Worm (Caenorhabditis elegans) whole organism, L4 larva: ENCODE results near the gene C30B5.2.

Source experiments
- F26F4.8 ChIP-seq: fragments of 200-800 bp; sonication (Bioruptor generic); conservative IDR thresholded peaks from 2 replicates; pipeline ENCODE4 v1.3.6; 2022; ENCODE audit warnings: missing genetic modification characterization, missing compliant biosample characterization
- F37D6.2 ChIP-seq: sonication (generic microtip); optimal IDR thresholded peaks from 2 replicates; lab custom pipeline; 2016; ENCODE audit warnings: mild to moderate bottlenecking, missing genetic modification characterization, missing compliant biosample characterization
- T20F7.1 ChIP-seq: fragments of 200-800 bp; sonication (Bioruptor generic); optimal IDR thresholded peaks from 2 replicates; lab custom pipeline; 2018; ENCODE audit warnings: mild to moderate bottlenecking, missing genetic modification characterization, missing compliant biosample characterization
- ZK337.2 ChIP-seq: fragments of 200-800 bp; sonication (Bioruptor generic); IDR thresholded peaks from 2 replicates; pipeline ENCODE4 v1.3.6; 2022; ENCODE audit warnings: missing genetic modification reagents, missing genetic modification characterization, missing compliant biosample characterization
- ZK546.5 ChIP-seq, 2 experiments: sonication (generic microtip); optimal IDR thresholded peaks; 2 replicates each; lab custom pipeline; 2017; ENCODE audit warnings: missing biosample characterization in 2 of 2, missing genetic modification characterization in 2 of 2
- aha-1 ChIP-seq: fragments of 150-350 bp; peaks from one replicate; lab custom pipeline; 2014; ENCODE audit warnings: missing biosample characterization, missing genetic modification characterization
- ceh-82 ChIP-seq: sonication (generic microtip); optimal IDR thresholded peaks from 2 replicates; lab custom pipeline; 2017; ENCODE audit warnings: missing biosample characterization, missing genetic modification characterization
- cey-2 ChIP-seq: sonication (generic microtip); optimal IDR thresholded peaks from 3 replicates; lab custom pipeline; 2017; ENCODE audit warnings: missing genetic modification characterization, mild to moderate bottlenecking, missing compliant biosample characterization, antibody characterized with exemption, borderline replicate concordance; ENCODE audit not compliant: insufficient read depth
- daf-19 ChIP-seq: fragments of 200-800 bp; sonication (Bioruptor generic); conservative IDR thresholded peaks from 2 replicates; pipeline ENCODE4 v1.3.6; 2022; ENCODE audit warnings: missing genetic modification characterization, missing compliant biosample characterization
- dmd-6 ChIP-seq: fragments of 200-800 bp; sonication (Bioruptor generic); IDR thresholded peaks from 2 replicates; pipeline ENCODE4 v1.3.6; 2022; ENCODE audit warnings: missing genetic modification reagents, missing genetic modification characterization, missing compliant biosample characterization
- fkh-10 ChIP-seq: fragments of 150-350 bp; optimal IDR thresholded peaks from 2 replicates; lab custom pipeline; 2014; ENCODE audit warnings: missing biosample characterization, missing genetic modification reagents, missing genetic modification characterization
- fos-1 ChIP-seq: fragments of 150-350 bp; optimal IDR thresholded peaks from 2 replicates; lab custom pipeline; 2014; ENCODE audit warnings: missing biosample characterization, missing genetic modification characterization
- hif-1 ChIP-seq, 2 experiments: sonication (generic microtip); optimal IDR thresholded peaks; 2 replicates each; lab custom pipeline; 2016 to 2017; ENCODE audit warnings: missing compliant biosample characterization in 2 of 2, missing genetic modification characterization in 2 of 2, missing genetic modification reagents in 2 of 2, missing genotype in 2 of 2, mild to moderate bottlenecking in 1 of 2
- hlh-11 ChIP-seq: fragments of 200-800 bp; sonication (Bioruptor generic); optimal IDR thresholded peaks from 2 replicates; lab custom pipeline; 2018; ENCODE audit warnings: mild to moderate bottlenecking, missing genetic modification characterization, missing compliant biosample characterization
- jun-1 ChIP-seq: fragments of 150-350 bp; optimal IDR thresholded peaks from 2 replicates; lab custom pipeline; 2014; ENCODE audit warnings: missing biosample characterization, missing genetic modification reagents, missing genetic modification characterization
- lim-7 ChIP-seq: fragments of 200-800 bp; sonication (Bioruptor generic); IDR thresholded peaks from 2 replicates; pipeline ENCODE4 v1.3.6; 2022; ENCODE audit warnings: missing genetic modification characterization, missing compliant biosample characterization
- lin-38 ChIP-seq: fragments of 200-800 bp; sonication (Bioruptor generic); IDR thresholded peaks from 2 replicates; pipeline ENCODE4 v1.3.6; 2022; ENCODE audit warnings: missing genetic modification reagents, missing genetic modification characterization, missing compliant biosample characterization
- lin-39 ChIP-seq: fragments of 150-350 bp; optimal IDR thresholded peaks from 2 replicates; lab custom pipeline; 2014; ENCODE audit warnings: missing biosample characterization, missing genetic modification reagents, missing genetic modification characterization
- lir-3 ChIP-seq: sonication (generic microtip); optimal IDR thresholded peaks from 2 replicates; lab custom pipeline; 2016; ENCODE audit warnings: mild to moderate bottlenecking, missing genetic modification characterization, missing compliant biosample characterization
- nhr-10 ChIP-seq: fragments of 150-350 bp; optimal IDR thresholded peaks from 2 replicates; lab custom pipeline; 2014; ENCODE audit warnings: missing biosample characterization, missing genetic modification characterization
- nhr-25 ChIP-seq: sonication (generic microtip); optimal IDR thresholded peaks from 2 replicates; lab custom pipeline; 2017; ENCODE audit warnings: missing genetic modification characterization, mild to moderate bottlenecking, missing compliant biosample characterization, antibody characterized with exemption, moderate library complexity, borderline replicate concordance; ENCODE audit not compliant: insufficient read depth
- nhr-42 ChIP-seq: fragments of 200-800 bp; sonication (Bioruptor generic); IDR thresholded peaks from 2 replicates; pipeline ENCODE4 v1.3.6; 2022; ENCODE audit warnings: missing genetic modification characterization, missing compliant biosample characterization
- nhr-48 ChIP-seq: sonication (generic microtip); optimal IDR thresholded peaks from 2 replicates; lab custom pipeline; 2016; ENCODE audit warnings: mild to moderate bottlenecking, missing genetic modification characterization, missing compliant biosample characterization
- nhr-76 ChIP-seq: fragments of 150-350 bp; optimal IDR thresholded peaks from 2 replicates; lab custom pipeline; 2014; ENCODE audit warnings: missing biosample characterization, missing genetic modification characterization
- pqm-1 ChIP-seq: sonication (generic microtip); optimal IDR thresholded peaks from 2 replicates; lab custom pipeline; 2017; ENCODE audit warnings: missing biosample characterization, missing genetic modification characterization
- saeg-2 ChIP-seq: fragments of 200-800 bp; sonication (Bioruptor generic); IDR thresholded peaks from 2 replicates; pipeline ENCODE4 v1.3.6; 2022; ENCODE audit warnings: missing genetic modification reagents, missing genetic modification characterization, missing compliant biosample characterization
- spr-3 ChIP-seq: fragments of 200-800 bp; sonication (Bioruptor generic); optimal IDR thresholded peaks from 2 replicates; lab custom pipeline; 2018; ENCODE audit warnings: mild to moderate bottlenecking, missing genetic modification characterization, missing compliant biosample characterization
- tag-97 ChIP-seq: fragments of 200-800 bp; sonication (Bioruptor generic); IDR thresholded peaks from 2 replicates; pipeline ENCODE4 v1.3.6; 2022; ENCODE audit warnings: missing genetic modification characterization, missing compliant biosample characterization
- unc-130 ChIP-seq: sonication (generic microtip); optimal IDR thresholded peaks from 2 replicates; lab custom pipeline; 2016; ENCODE audit warnings: missing genetic modification reagents, missing genetic modification characterization, missing compliant biosample characterization
- zag-1 ChIP-seq: fragments of 150-350 bp; optimal IDR thresholded peaks from 2 replicates; lab custom pipeline; 2014; ENCODE audit warnings: missing biosample characterization, missing genetic modification characterization

Gene C30B5.2

DNA sequence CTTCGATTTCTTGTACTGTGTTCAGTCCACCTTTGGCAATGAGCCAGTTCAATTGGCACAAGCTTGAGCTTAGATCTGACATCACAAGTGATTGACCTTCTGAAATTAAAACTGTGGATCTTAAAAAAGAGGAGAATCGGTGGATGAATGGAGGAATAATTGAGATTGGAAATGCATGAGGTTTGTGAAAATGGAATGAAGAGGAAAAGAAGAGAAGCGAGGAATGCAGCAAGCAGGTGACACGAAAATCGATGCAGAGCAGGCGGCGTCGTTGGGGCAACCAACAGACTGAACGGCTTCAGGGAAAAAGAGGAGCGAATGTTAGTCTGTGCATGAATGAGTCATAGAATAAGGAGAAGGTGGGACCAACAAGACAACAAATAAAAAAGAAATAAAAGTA lies 5.7 kb upstream of the C30B5.2 start, which contains the start of gene fkh-8:
fkh-8 (minus strand) TSS at position 101 of the 400 bp plus-strand sequence.
- no peak for TF ChIP-seq F26F4.8 (GFP tag; lab: Robert Waterston, UW)
- no peak for TF ChIP-seq lir-3 (tag; lab: Kevin White, UChicago)
- TF ChIP-seq tag-97 (GFP tag; lab: Robert Waterston, UW): no peak
- no peak for TF ChIP-seq ZK546.5 (tag; optimal IDR thresholded peaks at IDR 0.05; lab: Kevin White, UChicago)
- TF ChIP-seq aha-1 (tag; lab: Kevin White, UChicago): no peak
- no peak for TF ChIP-seq jun-1 (tag; lab: Kevin White, UChicago)
- TF ChIP-seq hif-1 (tag; optimal IDR thresholded peaks at IDR 0.05; lab: Kevin White, UChicago): no peak
- TF ChIP-seq cey-2 (tag; lab: Kevin White, UChicago): no peak
- TF ChIP-seq fos-1 (tag; lab: Kevin White, UChicago): no peak

DNA sequence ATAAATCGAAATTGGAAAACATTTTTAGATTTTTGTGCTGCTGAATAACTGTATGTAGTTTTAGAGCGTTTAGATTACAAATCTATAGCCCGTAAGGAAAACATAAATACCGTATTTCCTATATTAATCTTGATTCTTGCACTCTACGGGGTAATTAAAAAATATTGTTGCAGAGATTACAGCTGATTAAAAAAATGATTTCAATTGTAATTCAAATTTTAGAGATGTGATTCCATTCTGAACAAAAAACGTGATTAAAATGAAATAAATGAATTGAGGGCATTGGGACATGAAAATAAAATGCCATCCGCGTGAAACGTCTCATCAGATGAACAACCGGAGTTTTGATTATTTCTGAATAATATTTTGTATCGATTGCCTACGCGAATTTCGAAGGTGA lies 4.5 kb upstream of the C30B5.2 start, which contains the start of gene cpb-2:
cpb-2 (plus strand) TSS at position 301 of the 400 bp plus-strand sequence.
- TF ChIP-seq hlh-11 (tag; lab: Kevin White, UChicago): no peak
- peak; percentile 90 for TF ChIP-seq aha-1 (tag; lab: Kevin White, UChicago)
- TF ChIP-seq, all 104 proteins: peak for 1

DNA sequence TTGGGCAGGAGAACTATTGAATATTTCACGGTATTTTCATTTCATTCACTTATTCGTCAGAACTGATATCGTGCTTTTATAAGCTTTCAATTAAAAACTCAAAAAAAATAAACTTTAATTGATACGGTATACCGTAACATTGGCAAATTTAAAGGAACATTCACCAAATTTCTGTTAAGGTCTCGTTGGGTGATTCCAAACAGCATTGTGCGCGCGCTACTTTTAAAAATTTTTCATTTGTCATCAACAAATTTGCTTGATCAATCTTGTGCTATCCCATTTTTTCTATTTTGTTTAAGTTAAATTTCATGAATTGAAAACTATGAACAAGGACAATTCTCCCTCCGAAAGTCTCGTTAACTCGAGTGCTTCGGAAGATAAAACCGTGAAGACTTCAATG lies 1.5 kb downstream of the C30B5.2 start, which contains the start of gene szy-4:
szy-4 (plus strand) TSS at position 229 of the 400 bp plus-strand sequence.
- TF ChIP-seq unc-130 (GFP tag; lab: Kevin White, UChicago): peak; percentile 34
- no peak for TF ChIP-seq saeg-2 (GFP tag; lab: Robert Waterston, UW)

DNA sequence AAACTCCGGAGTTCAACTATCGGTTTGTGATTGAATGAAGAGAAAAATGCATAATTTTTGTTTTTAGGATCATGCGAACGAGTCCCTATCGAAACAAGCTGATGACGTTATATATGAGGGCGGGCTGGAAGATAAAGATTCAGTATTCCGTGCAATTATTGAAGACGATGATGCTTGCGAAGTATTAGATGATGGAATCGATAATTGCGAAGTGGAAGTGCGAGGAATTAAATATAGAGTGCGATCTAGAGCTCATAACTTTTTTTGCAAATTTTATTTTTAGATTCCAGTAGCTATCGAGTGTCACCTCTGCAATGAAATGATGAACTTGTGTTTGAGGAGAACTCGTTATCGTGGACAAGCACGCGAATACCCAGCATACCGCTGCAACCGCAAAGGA lies 2.0 kb downstream of the C30B5.2 start:
- no peak for TF ChIP-seq F37D6.2
- no peak for TF ChIP-seq zag-1
- no peak for TF ChIP-seq lim-7 (GFP tag; lab: Robert Waterston, UW)
- TF ChIP-seq daf-19: no peak
- no peak for TF ChIP-seq lin-39 (tag; lab: Kevin White, UChicago)
- no peak for TF ChIP-seq hif-1 (tag; optimal IDR thresholded peaks at IDR 0.05; lab: Kevin White, UChicago)
- TF ChIP-seq T20F7.1 (GFP tag; lab: Kevin White, UChicago): no peak
- no peak for TF ChIP-seq lin-38 (GFP tag; lab: Robert Waterston, UW)
- TF ChIP-seq dmd-6: no peak
- no peak for TF ChIP-seq F26F4.8 (GFP tag; lab: Robert Waterston, UW)
- no peak for TF ChIP-seq nhr-42 (GFP tag; lab: Robert Waterston, UW)
- no peak for TF ChIP-seq nhr-76 (tag; lab: Kevin White, UChicago)
- TF ChIP-seq nhr-48: no peak
- no peak for TF ChIP-seq nhr-10 (tag; lab: Kevin White, UChicago)
- TF ChIP-seq pqm-1 (tag; lab: Kevin White, UChicago): no peak
- TF ChIP-seq ceh-82: no peak

DNA sequence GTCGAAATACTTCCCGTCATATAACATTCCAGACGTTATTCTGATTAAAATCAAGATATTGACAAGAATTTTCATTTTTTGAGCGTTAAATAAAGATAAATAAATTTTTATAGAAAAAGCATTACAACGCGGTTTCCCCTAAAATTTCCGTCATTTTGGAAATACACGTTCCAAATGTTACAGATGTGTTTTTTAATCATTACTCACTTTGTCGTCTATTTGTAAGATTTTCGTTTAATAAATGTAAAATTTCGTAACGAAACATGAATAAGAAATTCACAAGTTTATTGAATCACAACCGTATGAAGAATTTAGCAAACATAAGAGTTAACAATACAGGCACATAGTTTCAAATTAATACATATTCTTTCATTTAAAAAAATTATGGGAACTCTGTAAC lies 5.9 kb downstream of the C30B5.2 start, which contains the start of gene C30B5.17:
C30B5.17 (minus strand) TSS at position 101 of the 400 bp plus-strand sequence.
- TF ChIP-seq spr-3 (GFP tag; lab: Kevin White, UChicago): no peak

DNA sequence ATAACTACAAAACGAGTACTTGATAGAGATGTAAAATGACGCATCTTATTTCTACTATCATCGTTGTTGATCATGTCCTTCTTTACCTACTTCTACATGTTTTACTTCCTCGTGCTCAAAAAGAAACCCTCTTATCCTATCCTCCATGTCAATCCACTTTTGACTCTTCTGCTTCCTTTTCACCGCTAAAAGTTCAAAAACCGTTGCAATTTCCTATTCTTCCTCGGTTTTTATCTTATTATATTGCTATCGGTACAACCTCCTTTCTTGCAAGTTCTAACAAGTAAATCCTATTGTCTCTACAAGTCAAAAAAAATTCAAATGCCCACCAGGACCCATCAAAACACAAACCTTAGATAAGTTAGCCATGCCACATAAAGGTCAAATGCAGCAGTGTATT lies 10.3 kb downstream of the C30B5.2 start:
- TF ChIP-seq nhr-25 (tag; lab: Kevin White, UChicago) (no peak), ZK337.2 (no peak), fkh-10 (GFP tag; lab: Kevin White, UChicago) (peak; percentile 51)
- TF ChIP-seq, all 104 proteins: peak for 1
